Worm (Caenorhabditis elegans) whole organism, young adult: Measurements from ENCODE around the gene srw-62.

Source experiments
- B0035.1 ChIP-seq: sonication (generic microtip); optimal IDR thresholded peaks from 2 replicates; lab custom pipeline; 2016; ENCODE audit warnings: missing genetic modification characterization, mild to moderate bottlenecking, missing compliant biosample characterization, missing genotype, missing genetic modification reagents
- B0336.3 ChIP-seq: fragments of 200-800 bp; sonication (Bioruptor generic); IDR thresholded peaks from 2 replicates; pipeline ENCODE4 v1.3.6; 2022; ENCODE audit warnings: missing genetic modification characterization, missing compliant biosample characterization
- F33H1.4 ChIP-seq: fragments of 200-800 bp; sonication (Bioruptor generic); IDR thresholded peaks from 2 replicates; pipeline ENCODE4 v1.3.6; 2022; ENCODE audit warnings: missing genetic modification reagents, missing genetic modification characterization, missing compliant biosample characterization
- F52B5.7 ChIP-seq: sonication (generic microtip); optimal IDR thresholded peaks from 2 replicates; lab custom pipeline; 2016; ENCODE audit warnings: mild to moderate bottlenecking, missing genetic modification characterization, missing compliant biosample characterization
- Y53G8AR.9 ChIP-seq: fragments of 200-800 bp; sonication (Bioruptor generic); conservative IDR thresholded peaks from 2 replicates; pipeline ENCODE4 v1.3.6; 2022; ENCODE audit warnings: missing genetic modification reagents, missing genetic modification characterization, missing compliant biosample characterization
- Y56A3A.18 ChIP-seq: fragments of 200-800 bp; sonication (Bioruptor generic); IDR thresholded peaks from 2 replicates; pipeline ENCODE4 v1.3.6; 2022; ENCODE audit warnings: missing genetic modification reagents, missing genetic modification characterization, missing compliant biosample characterization
- Y67H2A.10 ChIP-seq: fragments of 200-800 bp; sonication (Bioruptor generic); conservative IDR thresholded peaks from 2 replicates; pipeline ENCODE4 v1.3.6; 2022; ENCODE audit warnings: missing genetic modification reagents, missing genetic modification characterization, missing compliant biosample characterization
- Y79H2A.3 ChIP-seq: fragments of 200-800 bp; sonication (Bioruptor generic); conservative IDR thresholded peaks from 2 replicates; pipeline ENCODE4 v1.3.6; 2022; ENCODE audit warnings: missing genetic modification reagents, missing genetic modification characterization, missing compliant biosample characterization
- akir-1 ChIP-seq: fragments of 200-800 bp; sonication (Bioruptor generic); optimal IDR thresholded peaks from 2 replicates; lab custom pipeline; 2018; ENCODE audit warnings: mild to moderate bottlenecking, missing genetic modification characterization, moderate library complexity, missing compliant biosample characterization
- aptf-3 ChIP-seq: fragments of 200-800 bp; sonication (Bioruptor generic); IDR thresholded peaks from 2 replicates; pipeline ENCODE4 v1.3.6; 2022; ENCODE audit warnings: missing genetic modification characterization, missing compliant biosample characterization
- attf-5 ChIP-seq: fragments of 200-800 bp; sonication (Bioruptor generic); optimal IDR thresholded peaks from 2 replicates; lab custom pipeline; 2018; ENCODE audit warnings: mild to moderate bottlenecking, missing genetic modification characterization, missing compliant biosample characterization
- attf-6 ChIP-seq: fragments of 200-800 bp; sonication (Bioruptor generic); IDR thresholded peaks from 2 replicates; pipeline ENCODE4 v1.3.6; 2022; ENCODE audit warnings: missing genetic modification reagents, missing genetic modification characterization, missing compliant biosample characterization
- bed-1 ChIP-seq: fragments of 200-800 bp; sonication (Bioruptor generic); IDR thresholded peaks from 2 replicates; pipeline ENCODE4 v1.3.6; 2022; ENCODE audit warnings: missing genetic modification reagents, missing genetic modification characterization, missing compliant biosample characterization
- die-1 ChIP-seq: sonication (generic microtip); optimal IDR thresholded peaks from 2 replicates; lab custom pipeline; 2016; ENCODE audit warnings: missing genotype, mild to moderate bottlenecking, missing genetic modification characterization, missing compliant biosample characterization
- dox-1 ChIP-seq: fragments of 200-800 bp; sonication (Bioruptor generic); IDR thresholded peaks from 2 replicates; pipeline ENCODE4 v1.3.6; 2022; ENCODE audit warnings: missing genetic modification reagents, missing genetic modification characterization, missing compliant biosample characterization
- efl-1 ChIP-seq: fragments of 150-350 bp; optimal IDR thresholded peaks from 2 replicates; lab custom pipeline; 2014; ENCODE audit warnings: missing biosample characterization, missing genetic modification reagents, missing genetic modification characterization
- egl-18 ChIP-seq: fragments of 200-800 bp; sonication (Bioruptor generic); IDR thresholded peaks from 2 replicates; pipeline ENCODE4 v1.3.6; 2022; ENCODE audit warnings: missing genetic modification reagents, missing genetic modification characterization, missing compliant biosample characterization
- ekl-4 ChIP-seq: fragments of 200-800 bp; sonication (Bioruptor generic); IDR thresholded peaks from 2 replicates; pipeline ENCODE4 v1.3.6; 2022; ENCODE audit warnings: missing genetic modification reagents, missing genetic modification characterization, missing compliant biosample characterization
- fkh-3 ChIP-seq: sonication (generic microtip); optimal IDR thresholded peaks from 2 replicates; lab custom pipeline; 2016; ENCODE audit warnings: mild to moderate bottlenecking, missing genetic modification characterization, missing compliant biosample characterization
- him-1 ChIP-seq: sonication (generic microtip); optimal IDR thresholded peaks from 2 replicates; lab custom pipeline; 2016; ENCODE audit warnings: missing genotype, missing genetic modification reagents, missing genetic modification characterization, missing compliant biosample characterization
- hlh-26 ChIP-seq: fragments of 200-800 bp; sonication (Bioruptor generic); conservative IDR thresholded peaks from 2 replicates; pipeline ENCODE4 v1.3.6; 2022; ENCODE audit warnings: missing genetic modification reagents, missing genetic modification characterization, missing compliant biosample characterization
- hmg-1.2 ChIP-seq: fragments of 200-800 bp; sonication (Bioruptor generic); IDR thresholded peaks from 2 replicates; pipeline ENCODE4 v1.3.6; 2022; ENCODE audit warnings: missing genetic modification reagents, missing genetic modification characterization, missing compliant biosample characterization
- hmg-20 ChIP-seq: fragments of 200-800 bp; sonication (Bioruptor generic); IDR thresholded peaks from 2 replicates; pipeline ENCODE4 v1.3.6; 2022; ENCODE audit warnings: missing genetic modification reagents, missing genetic modification characterization, missing compliant biosample characterization
- hsf-1 ChIP-seq: fragments of 200-800 bp; sonication (Bioruptor generic); IDR thresholded peaks from 2 replicates; pipeline ENCODE4 v1.3.6; 2022; ENCODE audit warnings: missing genetic modification reagents, missing genetic modification characterization, missing compliant biosample characterization
- lin-35 ChIP-seq, 3 experiments: fragments of 150-350 bp in 2 of 3; sonication (generic microtip) in 1 of 3; optimal IDR thresholded peaks; 2 replicates each; lab custom pipeline; 2014 to 2018; ENCODE audit warnings: missing biosample characterization in 3 of 3, missing genetic modification characterization in 3 of 3, missing genetic modification reagents in 3 of 3
- lin-40 ChIP-seq: sonication (generic microtip); optimal IDR thresholded peaks from 2 replicates; lab custom pipeline; 2016; ENCODE audit warnings: missing genetic modification characterization, mild to moderate bottlenecking, missing compliant biosample characterization, missing genotype, missing genetic modification reagents
- lir-1 ChIP-seq: fragments of 200-800 bp; sonication (Bioruptor generic); conservative IDR thresholded peaks from 2 replicates; pipeline ENCODE4 v1.3.6; 2022; ENCODE audit warnings: missing genetic modification reagents, missing genetic modification characterization, missing compliant biosample characterization
- madf-10 ChIP-seq: sonication (generic microtip); optimal IDR thresholded peaks from 2 replicates; lab custom pipeline; 2016; ENCODE audit warnings: mild to moderate bottlenecking, missing genetic modification characterization, missing compliant biosample characterization
- mcd-1 ChIP-seq: fragments of 200-800 bp; sonication (Bioruptor generic); IDR thresholded peaks from 2 replicates; pipeline ENCODE4 v1.3.6; 2022; ENCODE audit warnings: missing genetic modification reagents, missing genetic modification characterization, missing compliant biosample characterization
- pbrm-1 ChIP-seq: fragments of 200-800 bp; sonication (Bioruptor generic); IDR thresholded peaks from 2 replicates; pipeline ENCODE4 v1.3.6; 2022; ENCODE audit warnings: missing genetic modification reagents, missing genetic modification characterization, missing compliant biosample characterization
- rpc-1 ChIP-seq, 2 experiments: fragments of 150-350 bp in 1 of 2; sonication (generic microtip) in 1 of 2; optimal IDR thresholded peaks; 2 replicates each; lab custom pipeline; 2014 to 2018; ENCODE audit warnings: missing biosample characterization in 1 of 2, missing genetic modification characterization in 1 of 2, missing genetic modification reagents in 1 of 2, missing genotype in 1 of 2
- sdz-38 ChIP-seq: sonication (generic microtip); optimal IDR thresholded peaks from 2 replicates; lab custom pipeline; 2016; ENCODE audit warnings: missing genotype, missing genetic modification characterization, missing compliant biosample characterization
- snpc-3.4 ChIP-seq: sonication (generic microtip); optimal IDR thresholded peaks from 2 replicates; lab custom pipeline; 2017; ENCODE audit warnings: missing genetic modification characterization, mild to moderate bottlenecking, missing compliant biosample characterization, antibody characterized with exemption, moderate library complexity, missing genotype, missing genetic modification reagents
- sptf-2 ChIP-seq: fragments of 200-800 bp; sonication (Bioruptor generic); optimal IDR thresholded peaks from 2 replicates; lab custom pipeline; 2018; ENCODE audit warnings: mild to moderate bottlenecking, missing genetic modification characterization, missing compliant biosample characterization
- tbx-9 ChIP-seq: sonication (generic microtip); optimal IDR thresholded peaks from 2 replicates; lab custom pipeline; 2016; ENCODE audit warnings: borderline replicate concordance, missing genetic modification characterization, inconsistent platforms, missing compliant biosample characterization
- unc-130 ChIP-seq: sonication (generic microtip); optimal IDR thresholded peaks from 2 replicates; lab custom pipeline; 2016; ENCODE audit warnings: missing genetic modification reagents, missing genetic modification characterization, missing compliant biosample characterization
- ztf-6 ChIP-seq: fragments of 200-800 bp; sonication (Bioruptor generic); IDR thresholded peaks from 2 replicates; pipeline ENCODE4 v1.3.6; 2022; ENCODE audit warnings: missing genetic modification reagents, missing genetic modification characterization, missing compliant biosample characterization

The srw-62 gene

ce11 chrII:7817580-7817979, 7.6 kb upstream of the srw-62 start:
- TF ChIP-seq hsf-1 (GFP tag; lab: Robert Waterston, UW) (0 out of 2 replicates have a peak, but pooled peaks have one; percentile 7), mcd-1 (no peak)

ce11 chrII:7819359-7819758, 5.8 kb upstream of the srw-62 start:
- TF ChIP-seq B0035.1 (tag; lab: Kevin White, UChicago) (no peak), die-1 (tag; lab: Kevin White, UChicago) (no peak), efl-1 (GFP tag; lab: Kevin White, UChicago) (no peak)
- TF ChIP-seq, all 124 proteins: peak for 0

ce11 chrII:7822454-7822853, 2.8 kb upstream of the srw-62 start, which contains the start of gene irld-47:
TSS of gene irld-47 (minus strand) at chrII:7822554.
- TF ChIP-seq attf-6 (GFP tag; lab: Robert Waterston, UW), result no peak
- TF ChIP-seq hlh-26, result no peak
- TF ChIP-seq lin-40, result no peak
- TF ChIP-seq fkh-3 (tag; lab: Kevin White, UChicago), result no peak
- no peak for TF ChIP-seq snpc-3.4 (tag; lab: Kevin White, UChicago)
- TF ChIP-seq lir-1 (GFP tag; lab: Robert Waterston, UW), result no peak
- TF ChIP-seq ztf-6 (GFP tag; lab: Robert Waterston, UW), result no peak
- TF ChIP-seq hmg-20 (GFP tag; lab: Robert Waterston, UW), result no peak
- TF ChIP-seq Y56A3A.18 (GFP tag; lab: Robert Waterston, UW), result no peak
- no peak for TF ChIP-seq Y79H2A.3 (GFP tag; lab: Robert Waterston, UW)
- no peak for TF ChIP-seq B0336.3 (GFP tag; lab: Robert Waterston, UW)
- TF ChIP-seq ekl-4 (GFP tag; lab: Robert Waterston, UW), result no peak
- no peak for TF ChIP-seq lin-35 (GFP tag; optimal IDR thresholded peaks at IDR 0.05; lab: Kevin White, UChicago)
- TF ChIP-seq sdz-38 (tag; lab: Kevin White, UChicago), result no peak
- no peak for TF ChIP-seq tbx-9 (tag; lab: Kevin White, UChicago)
- TF ChIP-seq unc-130 (GFP tag; lab: Kevin White, UChicago), result no peak
- TF ChIP-seq, all 124 proteins: peak for 0

ce11 chrII:7827883-7828282, 2.7 kb downstream of the srw-62 start:
- no peak for TF ChIP-seq dox-1 (GFP tag; lab: Robert Waterston, UW)
- no peak for TF ChIP-seq rpc-1 (optimal IDR thresholded peaks at IDR 0.05; lab: Kevin White, UChicago)
- TF ChIP-seq rpc-1 (tag; optimal IDR thresholded peaks at IDR 0.05; lab: Kevin White, UChicago), result no peak
- no peak for TF ChIP-seq hmg-1.2
- TF ChIP-seq sptf-2 (GFP tag; lab: Kevin White, UChicago), result no peak
- no peak for TF ChIP-seq egl-18 (GFP tag; lab: Robert Waterston, UW)
- TF ChIP-seq attf-5, result no peak
- TF ChIP-seq Y53G8AR.9 (GFP tag; lab: Robert Waterston, UW), result no peak
- TF ChIP-seq him-1 (tag; lab: Kevin White, UChicago), result no peak
- TF ChIP-seq aptf-3 (GFP tag; lab: Robert Waterston, UW), result no peak
- no peak for TF ChIP-seq akir-1 (GFP tag; lab: Kevin White, UChicago)
- TF ChIP-seq F52B5.7 (tag; lab: Kevin White, UChicago), result no peak
- no peak for TF ChIP-seq unc-130 (GFP tag; lab: Kevin White, UChicago)
- no peak for TF ChIP-seq bed-1 (GFP tag; lab: Robert Waterston, UW)
- no peak for TF ChIP-seq F33H1.4
- TF ChIP-seq pbrm-1, result no peak
- TF ChIP-seq madf-10, result no peak
- no peak for TF ChIP-seq Y67H2A.10 (GFP tag; lab: Robert Waterston, UW)
